Worm (Caenorhabditis elegans): ENCODE results near the gene C52E4.12.

The C52E4.12 gene

ce11 chrV:11978179-11978578 is 17.8 kb upstream of the C52E4.12 start, which contains the start of gene mif-2:
TSS of gene mif-2 (minus strand) at chrV:11978459.
- TF ChIP-seq ama-1 (optimal IDR thresholded peaks at IDR 0.05) (peak; percentile 28), ceh-36 (tag; optimal IDR thresholded peaks at IDR 0.05) (no peak), hnd-1 (tag; optimal IDR thresholded peaks at IDR 0.05) (no peak)

ce11 chrV:11979673-11980561 is 16.0 kb upstream of the C52E4.12 start, which contains the start of gene snr-4:
TSS of gene snr-4 (minus strand) at chrV:11979723.
- peak; percentile 31 for TF ChIP-seq ceh-36 (tag; optimal IDR thresholded peaks at IDR 0.05)
- TF ChIP-seq B0310.2 (tag; optimal IDR thresholded peaks at IDR 0.05), result peak; percentile 57
- TF ChIP-seq ama-1 (optimal IDR thresholded peaks at IDR 0.05), result peak; percentile 94
- no peak for TF ChIP-seq aly-1 (tag; optimal IDR thresholded peaks at IDR 0.05)
- no peak for TF ChIP-seq hmbx-1 (tag; optimal IDR thresholded peaks at IDR 0.05)
- peak; percentile 53; the same call in 1 of the 2 replicates for TF ChIP-seq pes-1 (GFP tag; IDR thresholded peaks at IDR 0.05)
- peak; percentile 8 for TF ChIP-seq tra-4 (tag; optimal IDR thresholded peaks at IDR 0.05)
- TF ChIP-seq hnd-1 (tag; optimal IDR thresholded peaks at IDR 0.05), result no peak
- TF ChIP-seq scrt-1 (GFP tag; IDR thresholded peaks at IDR 0.05), result no peak
- no peak for TF ChIP-seq tbx-11 (GFP tag; IDR thresholded peaks at IDR 0.05)
- TF ChIP-seq sea-1 (GFP tag; conservative IDR thresholded peaks at IDR 0.05), result 0 out of 2 replicates have a peak, but pooled peaks have one; percentile 66
- TF ChIP-seq flt-1 (GFP tag; IDR thresholded peaks at IDR 0.05), result peak; percentile 63
- no peak for TF ChIP-seq ets-7 (tag; optimal IDR thresholded peaks at IDR 0.05)
- no peak; the same call in 1 of the 2 replicates for TF ChIP-seq tbx-37 (GFP tag; conservative IDR thresholded peaks at IDR 0.05)
- TF ChIP-seq hmg-4 (GFP tag; optimal IDR thresholded peaks at IDR 0.05), result peak; percentile 57
- TF ChIP-seq ceh-13 (GFP tag; optimal IDR thresholded peaks at IDR 0.05), result peak; percentile 6
- TF ChIP-seq F13C5.2 (tag; optimal IDR thresholded peaks at IDR 0.05), result peak; percentile 73

ce11 chrV:11982309-11982708 is 13.7 kb upstream of the C52E4.12 start, which contains the start of gene rpt-1:
TSS of gene rpt-1 (minus strand) at chrV:11982397.
- no peak for TF ChIP-seq ama-1 (optimal IDR thresholded peaks at IDR 0.05)
- peak; percentile 13 for TF ChIP-seq F13C5.2 (tag; optimal IDR thresholded peaks at IDR 0.05)

- TF ChIP-seq sea-1 (GFP tag; conservative IDR thresholded peaks at IDR 0.05) (no peak), aly-1 (tag; optimal IDR thresholded peaks at IDR 0.05) (no peak), scrt-1 (GFP tag; IDR thresholded peaks at IDR 0.05) (no peak), flt-1 (GFP tag; IDR thresholded peaks at IDR 0.05) (no peak), ama-1 (optimal IDR thresholded peaks at IDR 0.05) (no peak), ets-7 (tag; optimal IDR thresholded peaks at IDR 0.05) (no peak), hmg-4 (GFP tag; optimal IDR thresholded peaks at IDR 0.05) (no peak), B0310.2 (tag; optimal IDR thresholded peaks at IDR 0.05) (no peak), hnd-1 (tag; optimal IDR thresholded peaks at IDR 0.05) (no peak), F13C5.2 (tag; optimal IDR thresholded peaks at IDR 0.05) (no peak), ceh-36 (tag; optimal IDR thresholded peaks at IDR 0.05) (no peak), tbx-37 (GFP tag; conservative IDR thresholded peaks at IDR 0.05) (no peak), hmbx-1 (tag; optimal IDR thresholded peaks at IDR 0.05) (no peak), tbx-11 (GFP tag; IDR thresholded peaks at IDR 0.05) (no peak), ceh-13 (GFP tag; optimal IDR thresholded peaks at IDR 0.05) (no peak), pes-1 (GFP tag; IDR thresholded peaks at IDR 0.05) (no peak), tra-4 (tag; optimal IDR thresholded peaks at IDR 0.05) (no peak)
Measured at ce11 chrV:11985384-11985783, 10.6 kb upstream of the C52E4.12 start, which contains the start of gene mans-2. TSS of gene mans-2 (minus strand) at chrV:11985484.

ce11 chrV:11986078-11986869 is 9.7 kb upstream of the C52E4.12 start:
- TF ChIP-seq scrt-1 (GFP tag; IDR thresholded peaks at IDR 0.05), result no peak
- TF ChIP-seq hmg-4 (GFP tag; optimal IDR thresholded peaks at IDR 0.05), result no peak

- no peak for TF ChIP-seq tbx-11 (GFP tag; IDR thresholded peaks at IDR 0.05)
- TF ChIP-seq ama-1 (optimal IDR thresholded peaks at IDR 0.05), result no peak
- TF ChIP-seq tbx-37 (GFP tag; conservative IDR thresholded peaks at IDR 0.05), result no peak
- no peak for TF ChIP-seq ceh-13 (GFP tag; optimal IDR thresholded peaks at IDR 0.05)
- no peak for TF ChIP-seq hmbx-1 (tag; optimal IDR thresholded peaks at IDR 0.05)
- no peak for TF ChIP-seq F13C5.2 (tag; optimal IDR thresholded peaks at IDR 0.05)
- no peak for TF ChIP-seq pes-1 (GFP tag; IDR thresholded peaks at IDR 0.05)
- no peak for TF ChIP-seq hmg-4 (GFP tag; optimal IDR thresholded peaks at IDR 0.05)
- no peak for TF ChIP-seq scrt-1 (GFP tag; IDR thresholded peaks at IDR 0.05)
- no peak for TF ChIP-seq hnd-1 (tag; optimal IDR thresholded peaks at IDR 0.05)
- no peak for TF ChIP-seq sea-1 (GFP tag; conservative IDR thresholded peaks at IDR 0.05)
Measured at ce11 chrV:11989861-11990260, 6.1 kb upstream of the C52E4.12 start.

ce11 chrV:11990511-11991127 is 5.3 kb upstream of the C52E4.12 start:
- TF ChIP-seq flt-1 (GFP tag; IDR thresholded peaks at IDR 0.05) (no peak), tbx-11 (GFP tag; IDR thresholded peaks at IDR 0.05) (no peak), pes-1 (GFP tag; IDR thresholded peaks at IDR 0.05) (no peak), F13C5.2 (tag; optimal IDR thresholded peaks at IDR 0.05) (no peak), B0310.2 (tag; optimal IDR thresholded peaks at IDR 0.05) (no peak)

All from whole organism, early embryonic.